Worm (Caenorhabditis elegans): ENCODE measurements around the gene irld-27.

DNA sequence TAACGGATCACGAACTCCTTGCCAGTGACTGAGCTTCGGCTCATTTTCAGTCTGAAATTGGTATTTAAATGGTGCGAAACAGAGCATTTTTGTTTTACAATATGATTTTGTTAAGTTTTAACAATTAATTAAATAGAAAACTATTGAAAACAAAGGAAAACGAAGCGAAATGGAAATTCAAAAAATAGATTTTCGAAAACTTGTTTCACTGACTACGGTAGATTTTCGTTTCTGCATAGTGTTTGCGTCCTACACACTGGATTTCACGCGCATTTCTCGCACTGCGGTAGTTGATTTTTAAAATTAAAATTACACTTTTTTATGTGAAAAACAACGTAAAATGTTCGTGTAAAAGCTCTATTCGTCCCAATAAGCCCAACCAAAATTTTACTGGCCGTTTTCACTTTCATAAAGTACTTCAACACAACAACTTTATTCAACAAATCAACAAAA lies 14.2 kb downstream of the irld-27 start, which contains the start of gene bath-30:
- TF ChIP-seq him-1 (tag; optimal IDR thresholded peaks at IDR 0.05) (no peak), W03F9.2 (tag; optimal IDR thresholded peaks at IDR 0.05) (no peak), dao-5 (tag; optimal IDR thresholded peaks at IDR 0.05) (no peak)

Data from whole organism, L4/young adult.